Worm (Caenorhabditis elegans): Measurements from ENCODE around the gene C09G5.7.

DNA sequence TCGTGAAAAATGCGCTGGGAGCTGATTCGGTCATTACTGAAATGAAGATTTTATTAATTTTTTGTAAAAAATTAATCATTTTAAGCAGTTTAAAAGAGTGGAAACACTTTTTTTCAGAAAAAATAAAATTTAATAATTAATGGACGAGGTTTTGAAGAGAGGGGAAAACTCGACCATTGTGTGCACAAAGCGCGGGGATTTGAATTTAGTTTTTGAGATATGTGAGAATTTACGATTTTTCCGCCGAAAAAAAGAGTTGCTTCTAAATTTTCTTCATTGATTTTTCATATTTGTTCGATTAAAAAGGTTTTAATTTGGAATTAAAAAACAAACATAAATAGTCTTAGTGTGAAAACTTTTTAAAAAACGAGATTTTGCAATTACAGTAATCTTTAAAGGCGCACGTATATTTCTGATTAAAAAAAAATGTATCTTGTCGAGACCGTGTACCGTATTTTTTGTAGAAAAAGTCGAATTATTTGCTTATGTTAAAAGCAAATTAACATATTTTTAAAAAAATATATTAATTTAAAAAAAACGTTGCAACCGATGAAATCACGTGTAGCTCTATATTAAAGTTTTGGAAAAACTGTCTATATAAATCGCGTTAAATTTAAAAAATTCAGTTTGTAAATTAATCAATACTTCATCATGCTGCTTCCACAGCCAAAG, at the start of gene C09G5.7, which contains the start of gene dph-2:
- no peak for TF ChIP-seq mdl-1 (tag; optimal IDR thresholded peaks at IDR 0.05)
- TF ChIP-seq fkh-10 (GFP tag; optimal IDR thresholded peaks at IDR 0.05), result no peak
- no peak for TF ChIP-seq zip-2 (tag; optimal IDR thresholded peaks at IDR 0.05)
- no peak for TF ChIP-seq lin-13 (GFP tag; optimal IDR thresholded peaks at IDR 0.05)
- no peak for TF ChIP-seq lin-1 (GFP tag; IDR thresholded peaks at IDR 0.05)
- no peak for TF ChIP-seq unc-39 (tag; optimal IDR thresholded peaks at IDR 0.05)
- no peak for TF ChIP-seq mdt-29 (GFP tag; IDR thresholded peaks at IDR 0.05)
- peak; percentile 85 for TF ChIP-seq dpl-1 (GFP tag; optimal IDR thresholded peaks at IDR 0.05)
- TF ChIP-seq Y75B8A.6 (GFP tag; IDR thresholded peaks at IDR 0.05), result no peak
- no peak for TF ChIP-seq ama-1 (optimal IDR thresholded peaks at IDR 0.05)

All from whole organism, L4 larva.